Worm (Caenorhabditis elegans): ENCODE measurements around the gene Y51A2A.4.

DNA sequence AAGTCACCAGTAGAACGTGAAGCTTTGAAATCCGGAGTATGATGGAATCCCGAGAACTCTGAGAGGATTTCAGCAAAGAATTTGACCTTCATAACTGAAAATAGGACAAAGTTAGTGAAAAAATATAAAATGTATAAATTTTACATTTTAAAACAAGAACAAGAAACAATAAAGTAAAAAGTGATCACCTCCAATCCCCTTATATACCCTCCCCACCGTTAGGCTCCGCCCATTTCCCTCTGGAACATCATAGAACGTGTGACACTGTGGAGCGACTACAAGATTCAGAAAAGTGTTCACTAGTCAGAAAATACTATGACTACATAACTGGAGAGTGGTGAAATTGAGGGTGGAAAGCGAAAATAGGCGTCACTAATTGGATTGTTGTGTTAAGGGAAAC is 40.3 kb downstream of the Y51A2A.4 start, which contains the start of gene B0462.4:
- TF ChIP-seq pha-4 (GFP tag; IDR thresholded peaks at IDR 0.05) (no peak), pha-4 (tag; optimal IDR thresholded peaks at IDR 0.05) (no peak), unc-39 (tag; optimal IDR thresholded peaks at IDR 0.05) (no peak)
